Fruit fly (Drosophila melanogaster): ENCODE measurements around the gene CG15153.

dm6 chr2L:18115104-18115503, 23.0 kb upstream of the CG15153 start:
- no peak for TF ChIP-seq CG8478 (optimal IDR thresholded peaks at IDR 0.05)
- TF ChIP-seq usp (GFP tag; optimal IDR thresholded peaks at IDR 0.05), result no peak
- TF ChIP-seq psq (optimal IDR thresholded peaks at IDR 0.05), result no peak
